Worm (Caenorhabditis elegans) whole organism, L4 larva: ENCODE data around the gene mex-6.

Source experiments
- D1046.2 ChIP-seq: fragments of 200-800 bp; sonication (Bioruptor generic); IDR thresholded peaks from 2 replicates; pipeline ENCODE4 v1.3.6; 2022; ENCODE audit warnings: missing genetic modification characterization, missing compliant biosample characterization
- F49E8.2 ChIP-seq: sonication (generic microtip); optimal IDR thresholded peaks from 2 replicates; lab custom pipeline; 2016; ENCODE audit warnings: missing compliant biosample characterization, mild to moderate bottlenecking, missing genetic modification characterization, borderline replicate concordance
- R02D3.7 ChIP-seq: fragments of 150-350 bp; sonication (generic microtip); optimal IDR thresholded peaks from 3 replicates; lab custom pipeline; 2014; ENCODE audit warnings: missing biosample characterization, missing genetic modification characterization
- T20F7.1 ChIP-seq: fragments of 200-800 bp; sonication (Bioruptor generic); optimal IDR thresholded peaks from 2 replicates; lab custom pipeline; 2018; ENCODE audit warnings: mild to moderate bottlenecking, missing genetic modification characterization, missing compliant biosample characterization
- T26A8.4 ChIP-seq: fragments of 200-800 bp; sonication (Bioruptor generic); IDR thresholded peaks from 2 replicates; pipeline ENCODE4 v1.3.6; 2022; ENCODE audit warnings: missing genetic modification characterization, missing compliant biosample characterization
- Y48G9A.11 ChIP-seq: fragments of 200-800 bp; sonication (Bioruptor generic); IDR thresholded peaks from 2 replicates; pipeline ENCODE4 v1.3.6; 2022; ENCODE audit warnings: missing genetic modification reagents, missing genetic modification characterization, missing compliant biosample characterization
- Y5F2A.4 ChIP-seq: fragments of 200-800 bp; sonication (Bioruptor generic); optimal IDR thresholded peaks from 2 replicates; lab custom pipeline; 2018; ENCODE audit warnings: mild to moderate bottlenecking, missing genetic modification characterization, missing compliant biosample characterization
- aha-1 ChIP-seq: fragments of 150-350 bp; peaks from one replicate; lab custom pipeline; 2014; ENCODE audit warnings: missing biosample characterization, missing genetic modification characterization
- aly-2 ChIP-seq: sonication (generic microtip); optimal IDR thresholded peaks from 2 replicates; lab custom pipeline; 2018; ENCODE audit warnings: missing biosample characterization, missing genetic modification characterization
- arid-1 ChIP-seq: fragments of 200-800 bp; sonication (Bioruptor generic); conservative IDR thresholded peaks from 2 replicates; pipeline ENCODE4 v1.3.6; 2022; ENCODE audit warnings: missing genetic modification reagents, missing genetic modification characterization, missing compliant biosample characterization
- ceh-44 ChIP-seq: fragments of 200-800 bp; sonication (Bioruptor generic); IDR thresholded peaks from 2 replicates; pipeline ENCODE4 v1.3.6; 2022; ENCODE audit warnings: missing genetic modification reagents, missing genetic modification characterization, missing compliant biosample characterization
- ceh-82 ChIP-seq: sonication (generic microtip); optimal IDR thresholded peaks from 2 replicates; lab custom pipeline; 2017; ENCODE audit warnings: missing biosample characterization, missing genetic modification characterization
- ces-1 ChIP-seq: fragments of 150-350 bp; sonication (generic microtip); optimal IDR thresholded peaks from 4 replicates; lab custom pipeline; 2014; ENCODE audit warnings: missing biosample characterization, missing genetic modification reagents, missing genetic modification characterization
- ctbp-1 ChIP-seq: fragments of 200-800 bp; sonication (Bioruptor generic); IDR thresholded peaks from 2 replicates; pipeline ENCODE4 v1.3.6; 2022; ENCODE audit warnings: missing genetic modification reagents, missing genetic modification characterization, missing compliant biosample characterization
- daf-8 ChIP-seq: fragments of 200-800 bp; sonication (Bioruptor generic); IDR thresholded peaks from 2 replicates; pipeline ENCODE4 v1.3.6; 2022; ENCODE audit warnings: missing genetic modification characterization, missing compliant biosample characterization
- dmd-8 ChIP-seq: fragments of 200-800 bp; sonication (Bioruptor generic); IDR thresholded peaks from 2 replicates; pipeline ENCODE4 v1.3.6; 2022; ENCODE audit warnings: missing genetic modification characterization, missing compliant biosample characterization
- dpl-1 ChIP-seq: fragments of 150-350 bp; optimal IDR thresholded peaks from 2 replicates; lab custom pipeline; 2014; ENCODE audit warnings: missing biosample characterization, missing genetic modification reagents, missing genetic modification characterization
- egl-27 ChIP-seq: sonication (generic microtip); optimal IDR thresholded peaks from 3 replicates; lab custom pipeline; 2017; ENCODE audit warnings: missing biosample characterization, missing genetic modification reagents, missing genetic modification characterization
- egl-43 ChIP-seq: fragments of 200-800 bp; sonication (Bioruptor generic); IDR thresholded peaks from 2 replicates; pipeline ENCODE4 v1.3.6; 2022; ENCODE audit warnings: missing genetic modification reagents, missing genetic modification characterization, missing compliant biosample characterization
- hif-1 ChIP-seq, 2 experiments: sonication (generic microtip); optimal IDR thresholded peaks; 2 replicates each; lab custom pipeline; 2016 to 2017; ENCODE audit warnings: missing compliant biosample characterization in 2 of 2, missing genetic modification characterization in 2 of 2, missing genetic modification reagents in 2 of 2, missing genotype in 2 of 2, mild to moderate bottlenecking in 1 of 2
- hlh-30 ChIP-seq: sonication (generic microtip); optimal IDR thresholded peaks from 2 replicates; lab custom pipeline; 2017; ENCODE audit warnings: antibody characterized with exemption, mild to moderate bottlenecking, missing genetic modification characterization, missing compliant biosample characterization; ENCODE audit not compliant: insufficient read depth
- hmg-1.1 ChIP-seq: fragments of 200-800 bp; sonication (Bioruptor generic); IDR thresholded peaks from 2 replicates; pipeline ENCODE4 v1.3.6; 2022; ENCODE audit warnings: missing genetic modification reagents, missing genetic modification characterization, missing compliant biosample characterization
- jun-1 ChIP-seq: fragments of 150-350 bp; optimal IDR thresholded peaks from 2 replicates; lab custom pipeline; 2014; ENCODE audit warnings: missing biosample characterization, missing genetic modification reagents, missing genetic modification characterization
- lin-13 ChIP-seq: fragments of 150-350 bp; optimal IDR thresholded peaks from 2 replicates; lab custom pipeline; 2014; ENCODE audit warnings: missing biosample characterization, missing genetic modification reagents, missing genetic modification characterization
- lin-15B ChIP-seq: fragments of 150-350 bp; sonication (generic microtip); optimal IDR thresholded peaks from 3 replicates; lab custom pipeline; 2014; ENCODE audit warnings: missing biosample characterization, missing genetic modification characterization
- mdl-1 ChIP-seq, 2 experiments: fragments of 150-350 bp in 1 of 2; sonication (generic microtip) in 1 of 2; optimal IDR thresholded peaks; 2 replicates each; lab custom pipeline; 2014 to 2017; ENCODE audit warnings: missing biosample characterization in 2 of 2, missing genetic modification characterization in 2 of 2
- mep-1 ChIP-seq: fragments of 150-350 bp; sonication (generic microtip); optimal IDR thresholded peaks from 3 replicates; lab custom pipeline; 2014; ENCODE audit warnings: missing biosample characterization, missing genetic modification characterization
- mxl-3 ChIP-seq: fragments of 200-800 bp; sonication (Bioruptor generic); optimal IDR thresholded peaks from 2 replicates; lab custom pipeline; 2018; ENCODE audit warnings: mild to moderate bottlenecking, missing genetic modification characterization, missing compliant biosample characterization
- nhr-10 ChIP-seq: fragments of 150-350 bp; optimal IDR thresholded peaks from 2 replicates; lab custom pipeline; 2014; ENCODE audit warnings: missing biosample characterization, missing genetic modification characterization
- nhr-11 ChIP-seq: fragments of 150-350 bp; optimal IDR thresholded peaks from 2 replicates; lab custom pipeline; 2014; ENCODE audit warnings: missing biosample characterization, missing genetic modification characterization
- nhr-237 ChIP-seq: sonication (generic microtip); optimal IDR thresholded peaks from 2 replicates; lab custom pipeline; 2017; ENCODE audit warnings: missing biosample characterization, missing genetic modification characterization
- nhr-28 ChIP-seq: fragments of 150-350 bp; optimal IDR thresholded peaks from 2 replicates; lab custom pipeline; 2014; ENCODE audit warnings: missing biosample characterization, missing genetic modification characterization
- nhr-41 ChIP-seq: fragments of 200-800 bp; sonication (Bioruptor generic); IDR thresholded peaks from 2 replicates; pipeline ENCODE4 v1.3.6; 2022; ENCODE audit warnings: missing genetic modification reagents, missing genetic modification characterization, missing compliant biosample characterization
- nhr-76 ChIP-seq: fragments of 150-350 bp; optimal IDR thresholded peaks from 2 replicates; lab custom pipeline; 2014; ENCODE audit warnings: missing biosample characterization, missing genetic modification characterization
- pha-4 ChIP-seq, 2 experiments: fragments of 150-350 bp in 1 of 2; fragments of 200-800 bp in 1 of 2; sonication (Bioruptor generic) in 1 of 2; IDR thresholded peaks in 1 of 2; optimal IDR thresholded peaks in 1 of 2; 2 replicates each; pipeline versions ENCODE4 v1.3.6 to Lab custom; 2014 to 2022; ENCODE audit warnings: missing genetic modification characterization in 2 of 2, missing genetic modification reagents in 2 of 2, missing biosample characterization in 1 of 2, missing compliant biosample characterization in 1 of 2
- rbr-2 ChIP-seq: sonication (generic microtip); optimal IDR thresholded peaks from 2 replicates; lab custom pipeline; 2016; ENCODE audit warnings: missing genotype, missing genetic modification characterization, missing compliant biosample characterization
- snpc-1.2 ChIP-seq: fragments of 200-800 bp; sonication (Bioruptor generic); IDR thresholded peaks from 2 replicates; pipeline ENCODE4 v1.3.6; 2022; ENCODE audit warnings: missing genetic modification reagents, missing genetic modification characterization, missing compliant biosample characterization
- spr-1 ChIP-seq: sonication (generic microtip); optimal IDR thresholded peaks from 2 replicates; lab custom pipeline; 2016; ENCODE audit warnings: mild to moderate bottlenecking, missing genetic modification characterization, missing compliant biosample characterization
- tra-1 ChIP-seq: fragments of 200-800 bp; sonication (Bioruptor generic); IDR thresholded peaks from 2 replicates; pipeline ENCODE4 v1.3.6; 2022; ENCODE audit warnings: missing genetic modification reagents, missing genetic modification characterization, missing compliant biosample characterization
- unc-62 ChIP-seq, 3 experiments: fragments of 150-350 bp in 1 of 3; sonication (generic microtip); optimal IDR thresholded peaks in 2 of 3; peaks in 1 of 3; 1 replicate in 1 of 3; 2 replicates in 2 of 3; lab custom pipeline; 2014 to 2017; ENCODE audit warnings: missing biosample characterization in 3 of 3, missing genetic modification characterization in 3 of 3, missing genetic modification reagents in 3 of 3, missing genotype in 1 of 3
- vab-7 ChIP-seq: fragments of 200-800 bp; sonication (Bioruptor generic); IDR thresholded peaks from 2 replicates; pipeline ENCODE4 v1.3.6; 2022; ENCODE audit warnings: missing genetic modification reagents, missing genetic modification characterization, missing compliant biosample characterization

Gene mex-6

ce11 chrII:9553179-9553578 is 29.2 kb downstream of the mex-6 start, which contains the start of gene F35H8.1:
Gene F35H8.1 (minus strand): TSS chrII:9553279.
- TF ChIP-seq ceh-44 (GFP tag; lab: Robert Waterston, UW), result no peak
- TF ChIP-seq mxl-3 (GFP tag; lab: Kevin White, UChicago), result no peak
- peak in 1 of 2 experiments; percentile 12 for TF ChIP-seq unc-62 (GFP tag; optimal IDR thresholded peaks at IDR 0.05 in 1 of 2; lab: Kevin White, UChicago)
- no peak for TF ChIP-seq unc-62 (tag; optimal IDR thresholded peaks at IDR 0.05; lab: Kevin White, UChicago)

- TF ChIP-seq mdl-1 (tag; optimal IDR thresholded peaks at IDR 0.05; lab: Kevin White, UChicago), result peak in 1 of 2 experiments; percentile 40
- TF ChIP-seq hlh-30, result peak; percentile 67
- TF ChIP-seq pha-4 (GFP tag; IDR thresholded peaks at IDR 0.05; lab: Robert Waterston, UW), result no peak
- TF ChIP-seq pha-4 (tag; optimal IDR thresholded peaks at IDR 0.05; lab: Kevin White, UChicago), result no peak
- TF ChIP-seq nhr-28 (tag; lab: Kevin White, UChicago), result peak; percentile 55
- TF ChIP-seq aha-1, result peak; percentile 35
Measured at ce11 chrII:9554925-9555553, 31.1 kb downstream of the mex-6 start, which contains the start of gene F35H8.2. Gene F35H8.2 (plus strand): TSS chrII:9555503.

ce11 chrII:9556582-9556981 is 32.6 kb downstream of the mex-6 start:
- TF ChIP-seq nhr-10 (no peak), nhr-76 (tag; lab: Kevin White, UChicago) (no peak), unc-62 (GFP tag; optimal IDR thresholded peaks at IDR 0.05 in 1 of 2; lab: Kevin White, UChicago) (peak in 1 of 2 experiments; percentile 69), unc-62 (tag; optimal IDR thresholded peaks at IDR 0.05; lab: Kevin White, UChicago) (no peak), aha-1 (peak; percentile 91), nhr-41 (GFP tag; lab: Robert Waterston, UW) (no peak), pha-4 (GFP tag; IDR thresholded peaks at IDR 0.05; lab: Robert Waterston, UW) (no peak), pha-4 (tag; optimal IDR thresholded peaks at IDR 0.05; lab: Kevin White, UChicago) (no peak), egl-27 (no peak)

ce11 chrII:9557437-9558150 is 33.6 kb downstream of the mex-6 start, which contains the start of gene zfp-2:
Gene zfp-2 (plus strand): TSS chrII:9557650.
- TF ChIP-seq vab-7 (GFP tag; lab: Robert Waterston, UW) (no peak), F49E8.2 (no peak), mep-1 (tag; lab: Kevin White, UChicago) (no peak), aly-2 (tag; lab: Kevin White, UChicago) (no peak), nhr-237 (no peak), spr-1 (tag; lab: Kevin White, UChicago) (no peak), lin-13 (GFP tag; lab: Kevin White, UChicago) (no peak), D1046.2 (no peak), snpc-1.2 (GFP tag; lab: Robert Waterston, UW) (no peak), lin-15B (tag; lab: Kevin White, UChicago) (no peak), jun-1 (tag; lab: Kevin White, UChicago) (no peak), mdl-1 (tag; optimal IDR thresholded peaks at IDR 0.05; lab: Kevin White, UChicago) (no peak), tra-1 (GFP tag; lab: Robert Waterston, UW) (no peak), ces-1 (GFP tag; lab: Kevin White, UChicago) (no peak), T20F7.1 (GFP tag; lab: Kevin White, UChicago) (peak; percentile 92), unc-62 (GFP tag; optimal IDR thresholded peaks at IDR 0.05 in 1 of 2; lab: Kevin White, UChicago) (peak in 1 of 2 experiments; percentile 65), unc-62 (tag; optimal IDR thresholded peaks at IDR 0.05; lab: Kevin White, UChicago) (no peak), nhr-11 (tag; lab: Kevin White, UChicago) (no peak), dpl-1 (GFP tag; lab: Kevin White, UChicago) (peak; percentile 2), dmd-8 (GFP tag; lab: Robert Waterston, UW) (no peak), aha-1 (peak; percentile 52), T26A8.4 (GFP tag; lab: Robert Waterston, UW) (no peak), Y5F2A.4 (GFP tag; lab: Kevin White, UChicago) (no peak), nhr-28 (tag; lab: Kevin White, UChicago) (no peak), ctbp-1 (no peak), hif-1 (tag; optimal IDR thresholded peaks at IDR 0.05; lab: Kevin White, UChicago) (no peak), arid-1 (GFP tag; lab: Robert Waterston, UW) (no peak), daf-8 (no peak), hlh-30 (peak; percentile 66), ceh-82 (tag; lab: Kevin White, UChicago) (no peak), R02D3.7 (tag; lab: Kevin White, UChicago) (peak; percentile 62), hmg-1.1 (GFP tag; lab: Robert Waterston, UW) (no peak), egl-43 (GFP tag; lab: Robert Waterston, UW) (no peak), rbr-2 (no peak), Y48G9A.11 (GFP tag; lab: Robert Waterston, UW) (peak; percentile 86)
